Fruit fly (Drosophila melanogaster): ENCODE results near the gene Cds.

The Cds gene

dm6 chr3L:8127712-8128210 is at the start of gene Cds, which contains the start of gene Uba2 (continued):
- TF ChIP-seq CG2889 (GFP tag; IDR thresholded peaks at IDR 0.05) (peak; percentile 81), CG15514 (GFP tag; optimal IDR thresholded peaks at IDR 0.05) (peak; percentile 94), Bgb (GFP tag; IDR thresholded peaks at IDR 0.05; ENCODE audit: partially characterized antibody) (peak; percentile 37; the same call in 1 of the 2 replicates), ERR (GFP tag; optimal IDR thresholded peaks at IDR 0.05) (no peak), Ssrp (tag; optimal IDR thresholded peaks at IDR 0.05) (peak; percentile 90), Awh (GFP tag; IDR thresholded peaks at IDR 0.05) (peak; percentile 53; the same call in 1 of the 2 replicates), nau (GFP tag; optimal IDR thresholded peaks at IDR 0.05) (no peak), br (optimal IDR thresholded peaks at IDR 0.05) (no peak), exex (tag; optimal IDR thresholded peaks at IDR 0.05) (peak; percentile 81), CG18262 (tag; optimal IDR thresholded peaks at IDR 0.05) (peak; percentile 86), lab (GFP tag; optimal IDR thresholded peaks at IDR 0.05) (peak; percentile 97), Jarid2 (GFP tag; optimal IDR thresholded peaks at IDR 0.05) (no peak), Poxn (GFP tag; IDR thresholded peaks at IDR 0.05) (peak; percentile 81), run (tag; optimal IDR thresholded peaks at IDR 0.05) (peak; percentile 62), Oli (tag; optimal IDR thresholded peaks at IDR 0.05) (peak; percentile 91), CG9817 (tag; optimal IDR thresholded peaks at IDR 0.05) (peak; percentile 97), CG2202 (tag; optimal IDR thresholded peaks at IDR 0.05) (peak; percentile 88), kni (GFP tag; optimal IDR thresholded peaks at IDR 0.05) (peak; percentile 76), CG31224 (GFP tag; IDR thresholded peaks at IDR 0.05) (peak; percentile 86), CG11723 (GFP tag; optimal IDR thresholded peaks at IDR 0.05) (peak; percentile 87), chinmo (GFP tag; IDR thresholded peaks at IDR 0.05; ENCODE audit: partially characterized antibody) (no peak), Mrtf (GFP tag; IDR thresholded peaks at IDR 0.05) (peak; percentile 79), zen (tag; optimal IDR thresholded peaks at IDR 0.05) (peak; percentile 85), Neu2 (GFP tag; optimal IDR thresholded peaks at IDR 0.05; ENCODE audit: borderline replicate concordance) (no peak), CG6683 (GFP tag; optimal IDR thresholded peaks at IDR 0.05) (peak; percentile 77), CG14710 (tag; optimal IDR thresholded peaks at IDR 0.05) (peak; percentile 95), sima (GFP tag; optimal IDR thresholded peaks at IDR 0.05) (no peak), Oaz (GFP tag; IDR thresholded peaks at IDR 0.05) (peak; percentile 83), Atf3 (GFP tag; optimal IDR thresholded peaks at IDR 0.05) (peak; percentile 49), CG16779 (GFP tag; IDR thresholded peaks at IDR 0.05) (peak; percentile 87), CG8478 (optimal IDR thresholded peaks at IDR 0.05) (no peak), sc (optimal IDR thresholded peaks at IDR 0.05) (no peak), sc (GFP tag; optimal IDR thresholded peaks at IDR 0.05) (peak; percentile 85), BEAF-32 (GFP tag; optimal IDR thresholded peaks at IDR 0.05) (peak; percentile 53), Ets97D (GFP tag; optimal IDR thresholded peaks at IDR 0.05) (peak; percentile 77), CG6689 (GFP tag; IDR thresholded peaks at IDR 0.05) (peak; percentile 90), eve (GFP tag; optimal IDR thresholded peaks at IDR 0.05) (no peak), CG7745 (tag; optimal IDR thresholded peaks at IDR 0.05) (no peak), CG8290 (GFP tag; optimal IDR thresholded peaks at IDR 0.05) (peak; percentile 82), CG8290 (tag; optimal IDR thresholded peaks at IDR 0.05) (peak; percentile 61 to 83), crp (GFP tag; optimal IDR thresholded peaks at IDR 0.05) (peak in 1 of 2 experiments; percentile 63), pros (GFP tag; optimal IDR thresholded peaks at IDR 0.05) (no peak), CG14860 (GFP tag; IDR thresholded peaks at IDR 0.05; ENCODE audit: partially characterized antibody) (no peak), ken (GFP tag; IDR thresholded peaks at IDR 0.05) (peak; percentile 90), NC2β (GFP tag; optimal IDR thresholded peaks at IDR 0.05) (peak; percentile 53), lbe (GFP tag; optimal IDR thresholded peaks at IDR 0.05) (peak; percentile 91), Eip74EF (GFP tag; optimal IDR thresholded peaks at IDR 0.05) (peak in 1 of 2 experiments; percentile 71), CG17361 (GFP tag; IDR thresholded peaks at IDR 0.05) (peak; percentile 94), Adf1 (GFP tag; IDR thresholded peaks at IDR 0.05) (peak; percentile 80), CG17802 (tag; optimal IDR thresholded peaks at IDR 0.05) (peak; percentile 51)
